Fruit fly (Drosophila melanogaster) whole organism, embryonic: ENCODE data around the gene CG13364.
A peak's percentile ranks its signal among the peaks of the same experiment; 100 is the strongest.

Experiments used
- Antp ChIP-seq: fragments of 200-800 bp; sonication (Bioruptor generic); optimal IDR thresholded peaks from 3 replicates; lab custom pipeline; 2016; ENCODE audit warnings: missing biosample characterization, missing genetic modification characterization
- BEAF-32 ChIP-seq: fragments of 200-800 bp; sonication (Bioruptor generic); optimal IDR thresholded peaks from 3 replicates; lab custom pipeline; 2017; ENCODE audit warnings: missing biosample characterization, missing genetic modification characterization, mild to moderate bottlenecking, moderate library complexity, missing genetic modification reagents
- CG10147 ChIP-seq: fragments of 200-800 bp; sonication (Bioruptor generic); optimal IDR thresholded peaks from 2 replicates; lab custom pipeline; 2019; ENCODE audit warnings: missing biosample characterization, mild to moderate bottlenecking, missing genetic modification characterization, moderate library complexity
- CG10565 ChIP-seq: fragments of 200-800 bp; sonication (Bioruptor generic); optimal IDR thresholded peaks from 3 replicates; lab custom pipeline; 2016; ENCODE audit warnings: missing biosample characterization, mild to moderate bottlenecking, missing genetic modification characterization
- CG14441 ChIP-seq: fragments of 200-800 bp; sonication (Bioruptor generic); IDR thresholded peaks from 2 replicates; pipeline ENCODE4 v1.3.6; 2022; ENCODE audit warnings: missing biosample characterization, missing genetic modification characterization
- CG15601 ChIP-seq: fragments of 200-800 bp; sonication (Bioruptor generic); optimal IDR thresholded peaks from 3 replicates; lab custom pipeline; 2019; ENCODE audit warnings: missing biosample characterization, mild to moderate bottlenecking, missing genetic modification characterization, moderate library complexity
- CG16813 ChIP-seq: fragments of 200-800 bp; sonication (Bioruptor generic); IDR thresholded peaks from 3 replicates; pipeline ENCODE4 v1.3.6; 2022; ENCODE audit warnings: missing biosample characterization, missing genetic modification characterization; ENCODE audit not compliant: partially characterized antibody
- CG16815 ChIP-seq: fragments of 200-800 bp; sonication (Bioruptor generic); optimal IDR thresholded peaks from 3 replicates; lab custom pipeline; 2017; ENCODE audit warnings: missing biosample characterization, mild to moderate bottlenecking, missing genetic modification characterization
- CG17829 ChIP-seq: fragments of 200-800 bp; optimal IDR thresholded peaks from 2 replicates; lab custom pipeline; 2019; ENCODE audit warnings: missing biosample characterization, mild to moderate bottlenecking, missing genetic modification characterization, moderate library complexity
- CG1792 ChIP-seq: fragments of 200-800 bp; sonication (Bioruptor generic); optimal IDR thresholded peaks from 2 replicates; lab custom pipeline; 2016; ENCODE audit warnings: missing biosample characterization, missing genetic modification characterization
- CG18262 ChIP-seq: fragments of 200-800 bp; optimal IDR thresholded peaks from 3 replicates; lab custom pipeline; 2019; ENCODE audit warnings: missing biosample characterization, mild to moderate bottlenecking, missing genetic modification characterization, moderate library complexity
- CG3163 ChIP-seq: fragments of 200-800 bp; sonication (Bioruptor generic); optimal IDR thresholded peaks from 3 replicates; lab custom pipeline; 2016; ENCODE audit warnings: missing biosample characterization, missing genetic modification characterization
- CG3726 ChIP-seq: fragments of 200-800 bp; sonication (Bioruptor generic); IDR thresholded peaks from 3 replicates; pipeline ENCODE4, ENCODE4 v1.3.6; 2022; ENCODE audit warnings: missing biosample characterization, missing genetic modification characterization
- CG3995 ChIP-seq: fragments of 200-800 bp; sonication (Bioruptor generic); optimal IDR thresholded peaks from 3 replicates; lab custom pipeline; 2016; ENCODE audit warnings: missing biosample characterization, missing genetic modification characterization
- CG4404 ChIP-seq: fragments of 200-800 bp; sonication (Bioruptor generic); IDR thresholded peaks from 2 replicates; pipeline ENCODE4 v1.3.6; 2022; ENCODE audit warnings: missing biosample characterization, missing genetic modification characterization
- CG4854 ChIP-seq: fragments of 200-800 bp; sonication (Bioruptor generic); optimal IDR thresholded peaks from 2 replicates; lab custom pipeline; 2016; ENCODE audit warnings: missing biosample characterization, missing genetic modification characterization, inconsistent platforms
- CG6683 ChIP-seq: fragments of 200-800 bp; sonication (Bioruptor generic); optimal IDR thresholded peaks from 2 replicates; lab custom pipeline; 2017; ENCODE audit warnings: missing biosample characterization, mild to moderate bottlenecking, missing genetic modification characterization, missing genetic modification reagents
- CG7372 ChIP-seq: fragments of 200-800 bp; sonication (Bioruptor generic); IDR thresholded peaks from 2 replicates; pipeline ENCODE4 v1.3.6; 2022; ENCODE audit warnings: missing biosample characterization, missing genetic modification characterization
- CG9437 ChIP-seq: fragments of 200-800 bp; sonication (Bioruptor generic); optimal IDR thresholded peaks from 2 replicates; lab custom pipeline; 2018; ENCODE audit warnings: missing biosample characterization, mild to moderate bottlenecking, missing genetic modification characterization
- D19B ChIP-seq: fragments of 200-800 bp; sonication (Bioruptor generic); optimal IDR thresholded peaks from 2 replicates; lab custom pipeline; 2017; ENCODE audit warnings: missing biosample characterization, mild to moderate bottlenecking, missing genetic modification characterization
- Dp ChIP-seq: fragments of 200-800 bp; sonication (Bioruptor generic); optimal IDR thresholded peaks from 2 replicates; lab custom pipeline; 2018; ENCODE audit warnings: missing biosample characterization, mild to moderate bottlenecking, missing genetic modification characterization, moderate library complexity
- Fer1 ChIP-seq: fragments of 200-800 bp; sonication (Bioruptor generic); optimal IDR thresholded peaks from 2 replicates; lab custom pipeline; 2017; ENCODE audit warnings: missing biosample characterization, mild to moderate bottlenecking, missing genetic modification characterization
- Fer2 ChIP-seq: fragments of 200-800 bp; sonication (Bioruptor generic); optimal IDR thresholded peaks from 2 replicates; lab custom pipeline; 2018; ENCODE audit warnings: missing biosample characterization, mild to moderate bottlenecking, missing genetic modification characterization, moderate library complexity
- HmgD ChIP-seq: fragments of 200-800 bp; sonication (Bioruptor generic); optimal IDR thresholded peaks from 3 replicates; lab custom pipeline; 2016; ENCODE audit warnings: missing biosample characterization, missing genetic modification characterization
- Hr78 ChIP-seq, 2 experiments: fragments of 200-800 bp in 1 of 2; fragments of >200 bp in 1 of 2; sonication (Bioruptor generic) in 1 of 2; optimal IDR thresholded peaks; 2 replicates each; lab custom pipeline; 2017 to 2019; ENCODE audit warnings: missing biosample characterization in 2 of 2, missing genetic modification characterization in 2 of 2, mild to moderate bottlenecking in 1 of 2, moderate library complexity in 1 of 2
- Jarid2 ChIP-seq: fragments of 200-800 bp; sonication (Bioruptor generic); optimal IDR thresholded peaks from 3 replicates; lab custom pipeline; 2017; ENCODE audit warnings: mild to moderate bottlenecking, missing biosample characterization, missing genetic modification reagents, missing genetic modification characterization
- Lpt ChIP-seq: fragments of >200 bp; optimal IDR thresholded peaks from 2 replicates; lab custom pipeline; 2018; ENCODE audit warnings: missing biosample characterization, missing genetic modification characterization
- Nf-YA ChIP-seq: fragments of 200-800 bp; sonication (Bioruptor generic); IDR thresholded peaks from 2 replicates; pipeline ENCODE4 v1.3.6; 2022; ENCODE audit warnings: missing biosample characterization, missing genetic modification characterization
- Side ChIP-seq: fragments of 200-800 bp; sonication (Bioruptor generic); optimal IDR thresholded peaks from 2 replicates; lab custom pipeline; 2016; ENCODE audit warnings: missing biosample characterization, missing genetic modification characterization
- Six4 ChIP-seq: fragments of 200-800 bp; sonication (Bioruptor generic); optimal IDR thresholded peaks from 2 replicates; lab custom pipeline; 2016; ENCODE audit warnings: missing biosample characterization, missing genetic modification characterization
- Tbp ChIP-seq: fragments of >200 bp; optimal IDR thresholded peaks from 2 replicates; lab custom pipeline; 2018; ENCODE audit warnings: missing biosample characterization, missing genetic modification characterization
- az2 ChIP-seq: fragments of 200-800 bp; sonication (Bioruptor generic); optimal IDR thresholded peaks from 3 replicates; lab custom pipeline; 2016; ENCODE audit warnings: missing biosample characterization, missing genetic modification characterization
- ci ChIP-seq: fragments of 200-800 bp; sonication (Bioruptor generic); IDR thresholded peaks from 3 replicates; pipeline ENCODE4 v1.3.6; 2022; ENCODE audit warnings: missing biosample characterization, missing genetic modification characterization
- dysf ChIP-seq: fragments of 200-800 bp; sonication (Bioruptor generic); IDR thresholded peaks from 3 replicates; pipeline ENCODE4 v1.3.6; 2022; ENCODE audit warnings: missing biosample characterization, missing genetic modification characterization
- fu2 ChIP-seq: fragments of 200-800 bp; sonication (Bioruptor generic); optimal IDR thresholded peaks from 2 replicates; lab custom pipeline; 2016; ENCODE audit warnings: missing biosample characterization, missing genetic modification characterization
- hb ChIP-seq: fragments of 200-800 bp; sonication (Bioruptor generic); IDR thresholded peaks from 3 replicates; pipeline ENCODE4 v1.3.6; 2022; ENCODE audit warnings: missing biosample characterization, missing genetic modification characterization; ENCODE audit not compliant: partially characterized antibody
- jumu ChIP-seq: fragments of 200-800 bp; sonication (Bioruptor generic); optimal IDR thresholded peaks from 3 replicates; lab custom pipeline; 2016; ENCODE audit warnings: missing biosample characterization, missing genetic modification characterization
- lola ChIP-seq, 3 experiments: fragments of >200 bp in 2 of 3; fragments of 200-800 bp in 1 of 3; sonication (Bioruptor generic) in 1 of 3; optimal IDR thresholded peaks; 2 replicates each; lab custom pipeline; 2017 to 2019; ENCODE audit warnings: missing biosample characterization in 3 of 3, missing genetic modification characterization in 3 of 3, mild to moderate bottlenecking in 1 of 3, moderate library complexity in 1 of 3
- nmo ChIP-seq: fragments of 200-800 bp; sonication (Bioruptor generic); optimal IDR thresholded peaks from 2 replicates; lab custom pipeline; 2018; ENCODE audit warnings: missing biosample characterization, mild to moderate bottlenecking, missing genetic modification characterization, moderate library complexity
- p53 ChIP-seq: fragments of 200-800 bp; sonication (Bioruptor generic); optimal IDR thresholded peaks from 2 replicates; lab custom pipeline; 2016; ENCODE audit warnings: missing biosample characterization, missing genetic modification characterization
- peb ChIP-seq: fragments of 200-800 bp; sonication (Bioruptor generic); IDR thresholded peaks from 2 replicates; pipeline ENCODE4 v1.3.6; 2022; ENCODE audit warnings: missing biosample characterization, missing genetic modification characterization
- ranshi ChIP-seq: fragments of 200-800 bp; sonication (Bioruptor generic); IDR thresholded peaks from 2 replicates; pipeline ENCODE4 v1.3.6; 2022; ENCODE audit warnings: missing biosample characterization, missing genetic modification characterization
- run ChIP-seq: fragments of 200-800 bp; sonication (Bioruptor generic); optimal IDR thresholded peaks from 3 replicates; lab custom pipeline; 2018; ENCODE audit warnings: missing biosample characterization, mild to moderate bottlenecking, missing genetic modification characterization
- seq ChIP-seq: fragments of 200-800 bp; sonication (Bioruptor generic); IDR thresholded peaks from 2 replicates; pipeline ENCODE4 v1.3.6; 2022; ENCODE audit warnings: missing biosample characterization, missing genetic modification characterization
- sug ChIP-seq: fragments of 200-800 bp; optimal IDR thresholded peaks from 2 replicates; lab custom pipeline; 2019; ENCODE audit warnings: missing biosample characterization, mild to moderate bottlenecking, missing genetic modification characterization, moderate library complexity
- twi ChIP-seq: fragments of 200-800 bp; optimal IDR thresholded peaks from 2 replicates; lab custom pipeline; 2019; ENCODE audit warnings: missing biosample characterization, mild to moderate bottlenecking, missing genetic modification characterization, moderate library complexity
- wek ChIP-seq: fragments of 200-800 bp; sonication (Bioruptor generic); optimal IDR thresholded peaks from 3 replicates; lab custom pipeline; 2018; ENCODE audit warnings: missing biosample characterization, mild to moderate bottlenecking, missing genetic modification characterization, moderate library complexity
- zf30C ChIP-seq: fragments of 200-800 bp; sonication (Bioruptor generic); optimal IDR thresholded peaks from 3 replicates; lab custom pipeline; 2018; ENCODE audit warnings: missing biosample characterization, mild to moderate bottlenecking, missing genetic modification characterization
- zfh1 ChIP-seq: fragments of 200-800 bp; sonication (Bioruptor generic); IDR thresholded peaks from 3 replicates; pipeline ENCODE4 v1.3.6; 2022; ENCODE audit warnings: missing biosample characterization, missing genetic modification characterization

Gene CG13364

DNA sequence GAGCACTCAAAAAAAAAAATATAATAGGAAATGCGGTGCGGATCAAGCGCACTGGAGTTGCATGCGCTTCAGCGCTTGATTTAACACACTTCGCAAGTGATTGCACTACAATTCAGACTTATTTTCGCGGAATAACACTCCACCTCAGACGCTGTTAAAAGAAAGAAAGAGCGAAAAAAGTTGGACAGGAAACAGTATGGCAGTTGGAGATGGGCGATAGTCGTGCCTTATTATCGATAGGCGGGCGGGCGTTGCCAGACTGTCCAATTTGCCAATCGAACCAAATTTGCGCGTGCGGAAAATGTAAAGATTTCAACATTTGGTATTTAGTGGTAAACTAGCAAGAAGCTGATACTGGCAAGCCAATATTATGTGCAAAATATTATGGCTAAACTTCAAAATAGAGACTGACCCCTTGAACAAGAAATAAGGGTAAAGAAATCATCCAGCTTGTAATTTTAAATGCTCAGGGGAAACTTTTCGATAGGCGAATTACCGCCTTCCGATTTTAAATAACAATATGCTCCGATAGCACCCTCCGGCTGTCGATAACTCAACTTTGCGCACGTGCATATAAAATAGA lies 4.3 kb upstream of the CG13364 start, which contains the start of the genes RpL36 and Mybbp1A (continued):
- peak; percentile 60 for TF ChIP-seq sug (tag; lab: Kevin White, UChicago)
- TF ChIP-seq p53 (GFP tag; lab: Kevin White, UChicago) = peak; percentile 75
- TF ChIP-seq az2 (GFP tag; lab: Kevin White, UChicago) = peak; percentile 58
- peak; percentile 60; the same call in 1 of the 2 replicates for TF ChIP-seq Nf-YA (GFP tag; lab: Robert Waterston, UW)
- TF ChIP-seq zf30C = no peak
- peak; percentile 94 for TF ChIP-seq CG17829 (tag; lab: Kevin White, UChicago)
- TF ChIP-seq CG18262 = peak; percentile 35
- TF ChIP-seq lola (GFP tag; optimal IDR thresholded peaks at IDR 0.05; lab: Kevin White, UChicago) = peak in 1 of 3 experiments; percentile 42
- peak; percentile 87 for TF ChIP-seq Fer1 (GFP tag; lab: Kevin White, UChicago)
- TF ChIP-seq ci = peak; percentile 87
- TF ChIP-seq CG16815 (GFP tag; lab: Kevin White, UChicago) = peak; percentile 19
- TF ChIP-seq run (tag; lab: Kevin White, UChicago) = peak; percentile 3
- peak; percentile 70 for TF ChIP-seq CG15601
- peak; percentile 37 for TF ChIP-seq twi (tag; lab: Kevin White, UChicago)
- TF ChIP-seq nmo (GFP tag; lab: Kevin White, UChicago) = peak; percentile 75
- TF ChIP-seq CG4854 (GFP tag; lab: Kevin White, UChicago) = peak; percentile 27
- TF ChIP-seq CG3995 (GFP tag; lab: Kevin White, UChicago) = peak; percentile 85
- TF ChIP-seq Side (GFP tag; lab: Kevin White, UChicago) = peak; percentile 86
- TF ChIP-seq jumu (GFP tag; lab: Kevin White, UChicago) = peak; percentile 25
- TF ChIP-seq CG9437 (GFP tag; lab: Kevin White, UChicago) = peak; percentile 46
- TF ChIP-seq BEAF-32 (GFP tag; lab: Kevin White, UChicago) = peak; percentile 96
- peak; percentile 55; the same call in 2 of the 3 replicates for TF ChIP-seq dysf (GFP tag; lab: Robert Waterston, UW)
- no peak for TF ChIP-seq Jarid2
- TF ChIP-seq CG10565 (GFP tag; lab: Kevin White, UChicago) = no peak
- no peak for TF ChIP-seq seq (GFP tag; lab: Robert Waterston, UW)
- peak; percentile 43 for TF ChIP-seq D19B
- no peak for TF ChIP-seq Tbp
- no peak for TF ChIP-seq peb (GFP tag; lab: Robert Waterston, UW)
- TF ChIP-seq CG1792 (GFP tag; lab: Kevin White, UChicago) = peak; percentile 68
- TF ChIP-seq Dp (GFP tag; lab: Kevin White, UChicago) = peak; percentile 75
- TF ChIP-seq CG16813 (GFP tag; lab: Robert Waterston, UW) = peak; percentile 92
- TF ChIP-seq zfh1 (GFP tag; lab: Robert Waterston, UW) = peak; percentile 79
- TF ChIP-seq CG3726 = 0 out of 3 replicates have a peak, but pooled peaks have one; percentile 37
- peak; percentile 52 for TF ChIP-seq Six4 (GFP tag; lab: Kevin White, UChicago)
- peak; percentile 42 for TF ChIP-seq CG10147
- TF ChIP-seq Antp = peak; percentile 62
- peak; percentile 79 for TF ChIP-seq CG3163 (GFP tag; lab: Kevin White, UChicago)
- peak; percentile 56 for TF ChIP-seq CG6683 (GFP tag; lab: Kevin White, UChicago)
- TF ChIP-seq Hr78 (GFP tag; optimal IDR thresholded peaks at IDR 0.05; lab: Kevin White, UChicago) = no peak
- peak; percentile 31 for TF ChIP-seq CG4404 (GFP tag; lab: Robert Waterston, UW)
- TF ChIP-seq wek (GFP tag; lab: Kevin White, UChicago) = peak; percentile 72
- TF ChIP-seq Lpt (GFP tag; lab: Kevin White, UChicago) = no peak
- peak; percentile 66 for TF ChIP-seq ranshi (GFP tag; lab: Robert Waterston, UW)
- TF ChIP-seq Fer2 = peak; percentile 45
- TF ChIP-seq HmgD = peak; percentile 79
- peak; percentile 54 for TF ChIP-seq fu2 (GFP tag; lab: Kevin White, UChicago)
- peak; percentile 93 for TF ChIP-seq hb (GFP tag; lab: Robert Waterston, UW)
- peak; percentile 58; the same call in 1 of the 2 replicates for TF ChIP-seq CG14441 (GFP tag; lab: Robert Waterston, UW)
- peak; percentile 54; the same call in 1 of the 2 replicates for TF ChIP-seq CG7372
